Worm (Caenorhabditis elegans): ENCODE data around the gene sra-3.

Gene sra-3

ce11 chrII:9523539-9524224 is 16.9 kb downstream of the sra-3 start, which contains the start of gene mex-6 (continued):
- no peak for TF ChIP-seq cebp-1 (GFP tag; IDR thresholded peaks at IDR 0.05)
- no peak for TF ChIP-seq cebp-1 (tag; optimal IDR thresholded peaks at IDR 0.05)
- TF ChIP-seq snpc-1.3 (tag; optimal IDR thresholded peaks at IDR 0.05; ENCODE audit: insufficient read depth) = peak; percentile 49
- TF ChIP-seq athp-1 (tag; optimal IDR thresholded peaks at IDR 0.05) = no peak
- peak; percentile 52 for TF ChIP-seq unc-130 (GFP tag; optimal IDR thresholded peaks at IDR 0.05)
- TF ChIP-seq aptf-3 (GFP tag; IDR thresholded peaks at IDR 0.05) = no peak
- no peak; the same call in 1 of the 2 replicates for TF ChIP-seq pbrm-1 (GFP tag; IDR thresholded peaks at IDR 0.05)
- peak; percentile 92 for TF ChIP-seq madf-8 (GFP tag; conservative IDR thresholded peaks at IDR 0.05)
- TF ChIP-seq ztf-28 (GFP tag; IDR thresholded peaks at IDR 0.05) = no peak
- peak; percentile 70 for TF ChIP-seq dpl-1 (GFP tag; optimal IDR thresholded peaks at IDR 0.05)
- TF ChIP-seq snpc-3.4 (tag; optimal IDR thresholded peaks at IDR 0.05) = peak; percentile 58
- no peak for TF ChIP-seq repo-1 (tag; optimal IDR thresholded peaks at IDR 0.05)
- no peak for TF ChIP-seq pha-4 (tag; optimal IDR thresholded peaks at IDR 0.05)
- TF ChIP-seq ceh-79 (tag; optimal IDR thresholded peaks at IDR 0.05) = no peak
- TF ChIP-seq nhr-120 (GFP tag; IDR thresholded peaks at IDR 0.05) = no peak
- TF ChIP-seq ceh-40 (GFP tag; IDR thresholded peaks at IDR 0.05) = no peak
- TF ChIP-seq ZK185.1 (tag; optimal IDR thresholded peaks at IDR 0.05; ENCODE audit: poor library complexity, severe bottlenecking) = no peak
- TF ChIP-seq F57A8.1 (GFP tag; optimal IDR thresholded peaks at IDR 0.05) = no peak
- no peak for TF ChIP-seq lsy-27 (tag; optimal IDR thresholded peaks at IDR 0.05; ENCODE audit: borderline replicate concordance, insufficient read depth)
- no peak for TF ChIP-seq ztf-18 (tag; optimal IDR thresholded peaks at IDR 0.05)
- TF ChIP-seq chd-7 (tag; optimal IDR thresholded peaks at IDR 0.05) = no peak
- TF ChIP-seq snpc-1.1 (tag; optimal IDR thresholded peaks at IDR 0.05; ENCODE audit: insufficient read depth) = no peak
- no peak for TF ChIP-seq nhr-27 (tag; optimal IDR thresholded peaks at IDR 0.05)
- no peak for TF ChIP-seq bed-2 (GFP tag; IDR thresholded peaks at IDR 0.05)
- TF ChIP-seq F55B11.4 (tag; optimal IDR thresholded peaks at IDR 0.05; ENCODE audit: borderline replicate concordance, insufficient read depth) = no peak
- no peak for TF ChIP-seq mel-28 (tag; optimal IDR thresholded peaks at IDR 0.05; ENCODE audit: borderline replicate concordance)
- no peak for TF ChIP-seq nfya-2 (GFP tag; IDR thresholded peaks at IDR 0.05)
- TF ChIP-seq zim-3 (tag; optimal IDR thresholded peaks at IDR 0.05) = no peak
- TF ChIP-seq nhr-90 (tag; optimal IDR thresholded peaks at IDR 0.05) = no peak
- TF ChIP-seq ceh-27 (GFP tag; optimal IDR thresholded peaks at IDR 0.05) = no peak
- TF ChIP-seq hsf-1 (GFP tag; IDR thresholded peaks at IDR 0.05) = peak; percentile 66; the same call in 1 of the 2 replicates
- no peak for TF ChIP-seq snpc-4 (GFP tag; optimal IDR thresholded peaks at IDR 0.05)
- TF ChIP-seq snpc-4 (tag; optimal IDR thresholded peaks at IDR 0.05) = no peak
- TF ChIP-seq zfh-2 (GFP tag; conservative IDR thresholded peaks at IDR 0.05) = no peak
- TF ChIP-seq ceh-58 (GFP tag; IDR thresholded peaks at IDR 0.05) = no peak
- TF ChIP-seq lin-54 (GFP tag; optimal IDR thresholded peaks at IDR 0.05) = no peak
- no peak for TF ChIP-seq T07F8.4 (tag; optimal IDR thresholded peaks at IDR 0.05)
- TF ChIP-seq hlh-12 (tag; optimal IDR thresholded peaks at IDR 0.05) = no peak
- TF ChIP-seq ztf-25 (GFP tag; IDR thresholded peaks at IDR 0.05) = no peak
- no peak for TF ChIP-seq lir-1 (GFP tag; conservative IDR thresholded peaks at IDR 0.05)
- no peak for TF ChIP-seq die-1 (tag; optimal IDR thresholded peaks at IDR 0.05)
- peak; percentile 52; the same call in 1 of the 2 replicates for TF ChIP-seq rcor-1 (GFP tag; IDR thresholded peaks at IDR 0.05)
- no peak for TF ChIP-seq mcd-1 (GFP tag; IDR thresholded peaks at IDR 0.05)
- TF ChIP-seq F23B12.7 (tag; optimal IDR thresholded peaks at IDR 0.05; ENCODE audit: insufficient read depth) = no peak
- TF ChIP-seq ekl-4 (GFP tag; IDR thresholded peaks at IDR 0.05) = no peak
- no peak for TF ChIP-seq Y95B8A.8 (GFP tag; IDR thresholded peaks at IDR 0.05)

Data from whole organism, young adult.